ENCODE assay signal across 4 fruit fly cellular contexts in genomic region chr3L:16870723-16871137, dm6.
TF ChIP-seq lines count a peak whose summit lies in the region.

No protein-coding gene starts in this region.

- TF ChIP-seq CTCF in whole organism, embryonic (GFP tag; optimal IDR thresholded peaks at IDR 0.05; lab: Kevin White, UChicago): peak; percentile 14

TF ChIP-seq in whole organism, embryonic, 481 proteins besides CTCF, POLR2A, EP300 and RAD21 (continues in another document):
- TF ChIP-seq CG4820 (GFP tag; optimal IDR thresholded peaks at IDR 0.05; lab: Kevin White, UChicago): no peak
- peak in 1 of 2 experiments; percentile 8 for TF ChIP-seq dpn (GFP tag; optimal IDR thresholded peaks at IDR 0.05; lab: Kevin White, UChicago)
- TF ChIP-seq caup (GFP tag; optimal IDR thresholded peaks at IDR 0.05; lab: Kevin White, UChicago; ENCODE audit: severe bottlenecking): no peak
- TF ChIP-seq pita (GFP tag; optimal IDR thresholded peaks at IDR 0.05; lab: Kevin White, UChicago): no peak
- TF ChIP-seq BtbVII (GFP tag; optimal IDR thresholded peaks at IDR 0.05; lab: Kevin White, UChicago): peak; percentile 31
- peak; percentile 34 for TF ChIP-seq CG17359 (tag; optimal IDR thresholded peaks at IDR 0.05; lab: Kevin White, UChicago)
- peak; percentile 12 for TF ChIP-seq ind (GFP tag; optimal IDR thresholded peaks at IDR 0.05; lab: Kevin White, UChicago)
- TF ChIP-seq Lim3 (GFP tag; IDR thresholded peaks at IDR 0.05; lab: Robert Waterston, UW): no peak
- no peak; the same call in 1 of the 2 replicates for TF ChIP-seq crol (GFP tag; IDR thresholded peaks at IDR 0.05; lab: Robert Waterston, UW)
- no peak for TF ChIP-seq tin (GFP tag; optimal IDR thresholded peaks at IDR 0.05; lab: Kevin White, UChicago)
- no peak for TF ChIP-seq slou (GFP tag; optimal IDR thresholded peaks at IDR 0.05; lab: Kevin White, UChicago)
- TF ChIP-seq Antp (GFP tag; optimal IDR thresholded peaks at IDR 0.05; lab: Kevin White, UChicago): no peak
- TF ChIP-seq Jarid2 (GFP tag; optimal IDR thresholded peaks at IDR 0.05; lab: Kevin White, UChicago): no peak
- no peak for TF ChIP-seq CG6254 (GFP tag; optimal IDR thresholded peaks at IDR 0.05; lab: Kevin White, UChicago)
- no peak for TF ChIP-seq CG12769 (tag; optimal IDR thresholded peaks at IDR 0.05; lab: Kevin White, UChicago)
- no peak for TF ChIP-seq exex (tag; optimal IDR thresholded peaks at IDR 0.05; lab: Kevin White, UChicago)
- peak; percentile 56 for TF ChIP-seq HHEX (GFP tag; optimal IDR thresholded peaks at IDR 0.05; lab: Kevin White, UChicago)
- TF ChIP-seq hbn (GFP tag; IDR thresholded peaks at IDR 0.05; lab: Robert Waterston, UW; ENCODE audit: partially characterized antibody): no peak
- peak; percentile 62 for TF ChIP-seq gem (tag; optimal IDR thresholded peaks at IDR 0.05; lab: Kevin White, UChicago)
- TF ChIP-seq gce (GFP tag; IDR thresholded peaks at IDR 0.05; lab: Robert Waterston, UW): no peak
- TF ChIP-seq dmrt99B (tag; optimal IDR thresholded peaks at IDR 0.05; lab: Kevin White, UChicago): peak; percentile 53
- TF ChIP-seq zfh1 (GFP tag; IDR thresholded peaks at IDR 0.05; lab: Robert Waterston, UW): no peak
- TF ChIP-seq CG2199 (GFP tag; IDR thresholded peaks at IDR 0.05; lab: Robert Waterston, UW): no peak

TF ChIP-seq in whole organism, prepupa, 60 proteins besides CTCF, POLR2A, EP300 and RAD21:
- TF ChIP-seq CG6276 (GFP tag; optimal IDR thresholded peaks at IDR 0.05; lab: Kevin White, UChicago) (peak; percentile 5), fd59A (GFP tag; optimal IDR thresholded peaks at IDR 0.05; lab: Kevin White, UChicago) (no peak), CG32006 (GFP tag; optimal IDR thresholded peaks at IDR 0.05; lab: Kevin White, UChicago) (peak; percentile 20), svp (GFP tag; lab: Kevin White, UChicago) (no peak), salr (GFP tag; optimal IDR thresholded peaks at IDR 0.05; lab: Kevin White, UChicago) (peak in 1 of 2 experiments; percentile 12)

TF ChIP-seq in whole organism, pupa, 21 proteins besides CTCF, POLR2A, EP300 and RAD21:
- TF ChIP-seq CG32121 (GFP tag; IDR thresholded peaks at IDR 0.05; lab: Robert Waterston, UW) (no peak), CG8301 (tag; optimal IDR thresholded peaks at IDR 0.05; lab: Kevin White, UChicago) (peak; percentile 16), CG14655 (GFP tag; optimal IDR thresholded peaks at IDR 0.05; lab: Kevin White, UChicago) (peak; percentile 38), CG13204 (GFP tag; optimal IDR thresholded peaks at IDR 0.05; lab: Kevin White, UChicago) (no peak)

TF ChIP-seq in whole organism, wandering third instar larva, 38 proteins besides CTCF, POLR2A, EP300 and RAD21:
- no peak for TF ChIP-seq pan (optimal IDR thresholded peaks at IDR 0.05; lab: Kevin White, UChicago)
- TF ChIP-seq OdsH (GFP tag; optimal IDR thresholded peaks at IDR 0.05; lab: Kevin White, UChicago): peak; percentile 18
- no peak for TF ChIP-seq Jra (GFP tag; optimal IDR thresholded peaks at IDR 0.05; lab: Kevin White, UChicago)
- TF ChIP-seq psq (GFP tag; optimal IDR thresholded peaks at IDR 0.05; lab: Kevin White, UChicago): peak; percentile 17
- peak in 1 of 2 experiments; percentile 7 for TF ChIP-seq foxo (GFP tag; optimal IDR thresholded peaks at IDR 0.05; lab: Kevin White, UChicago)
- TF ChIP-seq CG32264 (GFP tag; optimal IDR thresholded peaks at IDR 0.05; lab: Kevin White, UChicago): no peak
- TF ChIP-seq sage (GFP tag; optimal IDR thresholded peaks at IDR 0.05; lab: Kevin White, UChicago): no peak
- peak; percentile 12 for TF ChIP-seq Sp1 (GFP tag; optimal IDR thresholded peaks at IDR 0.05; lab: Kevin White, UChicago)
- TF ChIP-seq rgr (GFP tag; optimal IDR thresholded peaks at IDR 0.05; lab: Kevin White, UChicago): peak; percentile 10

Comparison
In these comparisons a context has a peak if more than half of its experiments do, and no peak if none do; other contexts are left out.
1. Of the 7 proteins assayed by ChIP-seq in both whole organism, embryonic and whole organism, prepupa: peak only in whole organism, embryonic: Blimp-1 and Sox102F; only in whole organism, prepupa: none; in both: none; in neither: 5.